Fruit fly (Drosophila melanogaster): ENCODE results near the gene CTCF.

CTCF gene

DNA sequence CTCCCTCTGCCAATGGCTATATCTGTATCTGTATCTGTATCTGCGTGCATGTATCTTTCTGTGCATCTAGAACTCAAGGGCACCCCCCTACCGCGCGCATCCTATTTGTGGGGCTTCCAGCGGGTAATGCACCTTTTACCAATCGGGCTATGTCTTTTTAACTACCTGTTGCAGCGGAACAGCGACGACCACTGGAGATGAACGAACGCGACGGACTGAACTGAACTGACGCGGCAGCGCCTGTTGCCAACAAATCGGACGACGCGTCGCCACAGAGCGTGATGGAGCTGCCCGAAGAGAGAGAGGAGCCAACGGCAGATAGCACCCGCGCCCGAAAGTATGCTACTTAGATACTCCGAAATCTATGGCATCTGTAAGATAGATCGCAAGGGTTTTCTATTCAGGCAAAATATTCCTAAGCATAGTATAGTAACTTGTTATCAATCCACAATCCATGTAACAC is 11.5 kb downstream of the CTCF start, which contains the start of gene Cln7 (continued):
- peak; percentile 39 for TF ChIP-seq CG2875 (GFP tag; optimal IDR thresholded peaks at IDR 0.05)
- TF ChIP-seq Hr78 (GFP tag; optimal IDR thresholded peaks at IDR 0.05) = peak in 1 of 2 experiments; percentile 11
- TF ChIP-seq ham (GFP tag; IDR thresholded peaks at IDR 0.05) = no peak
- no peak for TF ChIP-seq Oaz (GFP tag; IDR thresholded peaks at IDR 0.05)
- no peak for TF ChIP-seq crp (GFP tag; optimal IDR thresholded peaks at IDR 0.05)
- no peak for TF ChIP-seq CG33213 (GFP tag; optimal IDR thresholded peaks at IDR 0.05)
- TF ChIP-seq fd3F (GFP tag; optimal IDR thresholded peaks at IDR 0.05) = no peak
- TF ChIP-seq vnd (GFP tag; IDR thresholded peaks at IDR 0.05; ENCODE audit: partially characterized antibody) = no peak
- TF ChIP-seq emc (GFP tag; optimal IDR thresholded peaks at IDR 0.05) = no peak
- TF ChIP-seq CG31441 (GFP tag; IDR thresholded peaks at IDR 0.05) = peak; percentile 38; the same call in 1 of the 2 replicates
- TF ChIP-seq CG6175 (GFP tag; IDR thresholded peaks at IDR 0.05) = peak; percentile 29; the same call in 1 of the 3 replicates
- no peak for TF ChIP-seq fd102C (GFP tag; optimal IDR thresholded peaks at IDR 0.05)
- peak; percentile 46; the same call in 1 of the 2 replicates for TF ChIP-seq CG32532 (GFP tag; IDR thresholded peaks at IDR 0.05)
- TF ChIP-seq Awh (GFP tag; IDR thresholded peaks at IDR 0.05) = no peak
- TF ChIP-seq br (optimal IDR thresholded peaks at IDR 0.05) = no peak
- no peak for TF ChIP-seq CG17186 (GFP tag; optimal IDR thresholded peaks at IDR 0.05)
- peak; percentile 38 for TF ChIP-seq CHES-1-like (GFP tag; optimal IDR thresholded peaks at IDR 0.05)
- no peak for TF ChIP-seq CG1233 (GFP tag; optimal IDR thresholded peaks at IDR 0.05)
- TF ChIP-seq chif (GFP tag; optimal IDR thresholded peaks at IDR 0.05) = no peak
- peak; percentile 23 for TF ChIP-seq gsb-n (tag; optimal IDR thresholded peaks at IDR 0.05)
- TF ChIP-seq NC2α (GFP tag; optimal IDR thresholded peaks at IDR 0.05) = no peak
- TF ChIP-seq H15 (GFP tag; IDR thresholded peaks at IDR 0.05) = no peak
- no peak for TF ChIP-seq eyg (GFP tag; optimal IDR thresholded peaks at IDR 0.05)
- TF ChIP-seq bigmax (GFP tag; optimal IDR thresholded peaks at IDR 0.05) = peak; percentile 59
- peak; percentile 43 for TF ChIP-seq CG17829 (tag; optimal IDR thresholded peaks at IDR 0.05)
- peak; percentile 64 for TF ChIP-seq pros (GFP tag; optimal IDR thresholded peaks at IDR 0.05)
- TF ChIP-seq Side (GFP tag; optimal IDR thresholded peaks at IDR 0.05) = peak; percentile 30
- TF ChIP-seq CG8281 (tag; optimal IDR thresholded peaks at IDR 0.05) = no peak
- TF ChIP-seq h (optimal IDR thresholded peaks at IDR 0.05) = no peak
- peak in 1 of 3 experiments; percentile 88 for TF ChIP-seq Stat92E (GFP tag; optimal IDR thresholded peaks at IDR 0.05)
- TF ChIP-seq CG8089 (GFP tag; optimal IDR thresholded peaks at IDR 0.05) = no peak
- TF ChIP-seq Ptx1 (GFP tag; IDR thresholded peaks at IDR 0.05) = no peak
- TF ChIP-seq Atf-2 (GFP tag; optimal IDR thresholded peaks at IDR 0.05) = no peak
- TF ChIP-seq CG1792 (GFP tag; optimal IDR thresholded peaks at IDR 0.05) = no peak
- no peak for TF ChIP-seq tgo (GFP tag; IDR thresholded peaks at IDR 0.05)
- no peak for TF ChIP-seq Asciz (GFP tag; optimal IDR thresholded peaks at IDR 0.05)
- TF ChIP-seq CG3407 (GFP tag; optimal IDR thresholded peaks at IDR 0.05) = no peak
- no peak for TF ChIP-seq ewg (GFP tag; optimal IDR thresholded peaks at IDR 0.05)
- TF ChIP-seq MTF-1 (GFP tag; optimal IDR thresholded peaks at IDR 0.05; ENCODE audit: borderline replicate concordance) = peak; percentile 64
- TF ChIP-seq CG7987 (GFP tag; optimal IDR thresholded peaks at IDR 0.05) = peak; percentile 53
- no peak; the same call in 1 of the 2 replicates for TF ChIP-seq Nf-YA (GFP tag; IDR thresholded peaks at IDR 0.05)
- TF ChIP-seq lov (optimal IDR thresholded peaks at IDR 0.05) = no peak
- TF ChIP-seq lov (GFP tag; IDR thresholded peaks at IDR 0.05) = peak; percentile 53; the same call in 1 of the 3 replicates
